Worm (Caenorhabditis elegans): ENCODE data around the gene sra-39.
A peak's percentile ranks its signal among the peaks of the same experiment; 100 is the strongest.

Gene sra-39

DNA sequence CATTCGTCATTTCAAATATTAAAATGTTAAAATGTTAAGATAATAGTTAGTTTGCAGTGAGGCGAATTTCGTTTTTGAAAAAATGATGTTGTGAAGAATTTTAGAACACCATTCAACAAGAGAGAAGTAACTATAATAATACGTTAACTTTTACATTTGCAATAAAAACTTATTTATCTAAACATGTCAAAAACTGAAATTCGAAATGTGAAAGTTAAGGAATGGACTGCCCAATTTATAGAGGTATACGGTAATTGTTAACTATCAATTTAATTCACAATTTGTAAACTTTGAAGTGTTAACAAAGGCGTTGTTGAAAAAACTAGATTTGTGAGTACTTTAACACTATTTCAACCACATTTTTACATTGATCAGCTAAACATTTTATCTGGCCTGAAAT lies 541 bp upstream of the sra-39 start:
- TF ChIP-seq unc-86 (tag; optimal IDR thresholded peaks at IDR 0.05): no peak
- no peak for TF ChIP-seq K09A11.1 (tag; optimal IDR thresholded peaks at IDR 0.05; ENCODE audit: insufficient read depth)
- no peak for TF ChIP-seq gmeb-2 (tag; optimal IDR thresholded peaks at IDR 0.05)
- TF ChIP-seq ceh-45 (GFP tag; IDR thresholded peaks at IDR 0.05): no peak

DNA sequence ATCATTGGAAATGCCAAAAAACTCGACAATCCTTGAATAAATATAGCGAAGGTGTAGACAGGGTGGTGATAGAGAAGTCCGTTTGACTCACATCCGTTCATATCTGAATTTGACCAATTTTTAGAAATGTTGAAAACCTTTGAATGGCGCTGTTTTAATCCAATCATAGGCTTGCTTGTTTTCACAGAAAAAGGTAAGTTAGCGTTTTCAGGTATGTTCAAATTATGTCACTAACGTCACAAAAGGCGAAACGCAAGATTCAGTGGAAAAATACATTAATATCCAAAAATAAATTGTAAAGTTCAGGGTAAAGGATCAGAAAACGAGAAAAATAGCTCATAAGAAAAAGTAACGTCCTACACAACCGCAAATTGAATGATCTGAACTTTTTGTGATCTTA lies 3.2 kb downstream of the sra-39 start, which contains the start of gene sra-38:
sra-38 (minus strand) TSS at position 101 of the 400 bp plus-strand sequence.
- TF ChIP-seq C08G9.2 (tag; optimal IDR thresholded peaks at IDR 0.05) (no peak), tbx-2 (tag; optimal IDR thresholded peaks at IDR 0.05) (no peak), ttx-3 (tag; optimal IDR thresholded peaks at IDR 0.05) (no peak), ceh-22 (tag; optimal IDR thresholded peaks at IDR 0.05) (no peak), unc-55 (GFP tag; optimal IDR thresholded peaks at IDR 0.05) (no peak), nfya-1 (tag; optimal IDR thresholded peaks at IDR 0.05) (no peak), ceh-34 (tag; optimal IDR thresholded peaks at IDR 0.05) (no peak), K02D7.2 (tag; optimal IDR thresholded peaks at IDR 0.05) (no peak), ahr-1 (tag; optimal IDR thresholded peaks at IDR 0.05) (no peak), dve-1 (tag; optimal IDR thresholded peaks at IDR 0.05) (no peak), ceh-31 (tag; optimal IDR thresholded peaks at IDR 0.05) (no peak)

DNA sequence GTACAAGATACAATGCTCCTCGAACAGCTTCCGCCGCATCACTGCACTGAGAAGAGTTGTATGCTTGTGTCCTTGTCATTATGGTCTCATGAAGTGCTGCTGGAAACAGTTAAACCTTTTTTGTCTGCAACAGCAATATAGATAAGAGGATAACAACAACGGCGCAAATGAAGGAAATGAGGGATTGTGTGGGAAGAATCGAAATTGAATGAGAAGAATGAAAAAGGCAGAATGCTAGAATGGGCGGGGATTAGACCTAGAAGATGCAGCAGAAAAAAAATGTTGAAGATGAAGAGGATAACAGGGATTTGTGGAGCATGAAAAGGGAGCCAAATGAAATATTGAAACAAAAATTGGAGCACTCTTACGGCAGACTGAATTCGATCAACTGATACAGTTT lies 10.0 kb downstream of the sra-39 start, which contains the start of gene sra-37:
sra-37 (minus strand) TSS at position 101 of the 400 bp plus-strand sequence.
- no peak for TF ChIP-seq C08G9.2 (tag; optimal IDR thresholded peaks at IDR 0.05)

- TF ChIP-seq F13H6.1 (tag; optimal IDR thresholded peaks at IDR 0.05): no peak
- no peak for TF ChIP-seq pqm-1 (tag; optimal IDR thresholded peaks at IDR 0.05)
- no peak for TF ChIP-seq hlh-30 (tag; optimal IDR thresholded peaks at IDR 0.05; ENCODE audit: insufficient read depth)
- TF ChIP-seq ceh-14 (tag; optimal IDR thresholded peaks at IDR 0.05): no peak
- no peak for TF ChIP-seq npax-4 (tag; optimal IDR thresholded peaks at IDR 0.05)
- no peak for TF ChIP-seq unc-86 (tag; optimal IDR thresholded peaks at IDR 0.05)
- no peak for TF ChIP-seq K09A11.1 (tag; optimal IDR thresholded peaks at IDR 0.05; ENCODE audit: insufficient read depth)
- TF ChIP-seq pax-1 (tag; optimal IDR thresholded peaks at IDR 0.05): no peak
- no peak for TF ChIP-seq unc-3 (GFP tag; conservative IDR thresholded peaks at IDR 0.05)
- no peak for TF ChIP-seq unc-3 (tag; optimal IDR thresholded peaks at IDR 0.05)
- TF ChIP-seq rnt-1 (tag; optimal IDR thresholded peaks at IDR 0.05): no peak
- TF ChIP-seq hlh-13 (GFP tag; optimal IDR thresholded peaks at IDR 0.05): no peak
- TF ChIP-seq C08G9.2 (tag; optimal IDR thresholded peaks at IDR 0.05): no peak
- no peak for TF ChIP-seq ceh-18 (tag; optimal IDR thresholded peaks at IDR 0.05)
- no peak for TF ChIP-seq ceh-30 (tag; optimal IDR thresholded peaks at IDR 0.05)
These were observed 17.0 kb downstream of the sra-39 start for ce11 chrX:13886195-13886594.

ce11 chrX:13885131-13885530 lies 18.1 kb downstream of the sra-39 start:
- no peak for TF ChIP-seq pag-3 (tag; optimal IDR thresholded peaks at IDR 0.05; ENCODE audit: borderline replicate concordance)
- TF ChIP-seq K09A11.1 (tag; optimal IDR thresholded peaks at IDR 0.05; ENCODE audit: insufficient read depth): no peak
- TF ChIP-seq nfya-1 (tag; optimal IDR thresholded peaks at IDR 0.05): no peak
- no peak for TF ChIP-seq ceh-22 (tag; optimal IDR thresholded peaks at IDR 0.05)
- no peak for TF ChIP-seq zip-5 (tag; optimal IDR thresholded peaks at IDR 0.05)
- no peak for TF ChIP-seq ahr-1 (tag; optimal IDR thresholded peaks at IDR 0.05)
- no peak for TF ChIP-seq lim-6 (tag; optimal IDR thresholded peaks at IDR 0.05)
- peak; percentile 85 for TF ChIP-seq elt-2 (tag; optimal IDR thresholded peaks at IDR 0.05)

ce11 chrX:13884157-13884556 lies 19.1 kb downstream of the sra-39 start:
- TF ChIP-seq elt-2 (tag; optimal IDR thresholded peaks at IDR 0.05): peak; percentile 57
- TF ChIP-seq sox-4 (tag; optimal IDR thresholded peaks at IDR 0.05): no peak
